Worm (Caenorhabditis elegans) whole organism, mixed stage, embryonic: ENCODE data around the gene mml-1.

Source experiments
- M03D4.4 ChIP-seq: sonication (generic microtip); optimal IDR thresholded peaks from 2 replicates; lab custom pipeline; 2017; ENCODE audit warnings: mild to moderate bottlenecking, missing genetic modification characterization, missing compliant biosample characterization
- blmp-1 ChIP-seq: fragments of 150-350 bp; optimal IDR thresholded peaks from 2 replicates; lab custom pipeline; 2014; ENCODE audit warnings: missing biosample characterization, missing genetic modification characterization
- elt-1 ChIP-seq: sonication (generic microtip); optimal IDR thresholded peaks from 2 replicates; lab custom pipeline; 2017; ENCODE audit warnings: missing genetic modification characterization, mild to moderate bottlenecking, missing compliant biosample characterization, antibody characterized with exemption, moderate library complexity, borderline replicate concordance; ENCODE audit not compliant: insufficient read depth
- elt-3 ChIP-seq: fragments of 150-350 bp; optimal IDR thresholded peaks from 2 replicates; lab custom pipeline; 2014; ENCODE audit warnings: missing biosample characterization, missing genetic modification characterization
- ham-2 ChIP-seq: fragments of 200-800 bp; sonication (Bioruptor generic); optimal IDR thresholded peaks from 2 replicates; lab custom pipeline; 2018; ENCODE audit warnings: mild to moderate bottlenecking, missing genetic modification characterization, missing compliant biosample characterization
- lin-13 ChIP-seq: fragments of 150-350 bp; optimal IDR thresholded peaks from 2 replicates; lab custom pipeline; 2014; ENCODE audit warnings: missing biosample characterization, missing genetic modification characterization
- lin-32 ChIP-seq: fragments of 200-800 bp; sonication (Bioruptor generic); optimal IDR thresholded peaks from 2 replicates; lab custom pipeline; 2018; ENCODE audit warnings: mild to moderate bottlenecking, missing genetic modification characterization, missing compliant biosample characterization
- mab-5 ChIP-seq: fragments of 150-350 bp; optimal IDR thresholded peaks from 2 replicates; lab custom pipeline; 2014; ENCODE audit warnings: missing biosample characterization, missing genetic modification characterization
- nhr-12 ChIP-seq: fragments of 150-350 bp; optimal IDR thresholded peaks from 2 replicates; lab custom pipeline; 2014; ENCODE audit warnings: missing biosample characterization, missing genetic modification characterization
- nhr-76 ChIP-seq: sonication (generic microtip); optimal IDR thresholded peaks from 2 replicates; lab custom pipeline; 2017; ENCODE audit warnings: missing biosample characterization, missing genetic modification characterization
- pha-4 ChIP-seq: fragments of 150-350 bp; optimal IDR thresholded peaks from 2 replicates; lab custom pipeline; 2018; ENCODE audit warnings: missing biosample characterization, missing genetic modification reagents, missing genetic modification characterization
- unc-62 ChIP-seq: fragments of 150-350 bp; optimal IDR thresholded peaks from 2 replicates; lab custom pipeline; 2014; ENCODE audit warnings: missing biosample characterization, missing genetic modification reagents, missing genetic modification characterization
- ztf-11 ChIP-seq: fragments of 150-350 bp; optimal IDR thresholded peaks from 2 replicates; lab custom pipeline; 2014; ENCODE audit warnings: missing biosample characterization, missing genetic modification characterization

DNA sequence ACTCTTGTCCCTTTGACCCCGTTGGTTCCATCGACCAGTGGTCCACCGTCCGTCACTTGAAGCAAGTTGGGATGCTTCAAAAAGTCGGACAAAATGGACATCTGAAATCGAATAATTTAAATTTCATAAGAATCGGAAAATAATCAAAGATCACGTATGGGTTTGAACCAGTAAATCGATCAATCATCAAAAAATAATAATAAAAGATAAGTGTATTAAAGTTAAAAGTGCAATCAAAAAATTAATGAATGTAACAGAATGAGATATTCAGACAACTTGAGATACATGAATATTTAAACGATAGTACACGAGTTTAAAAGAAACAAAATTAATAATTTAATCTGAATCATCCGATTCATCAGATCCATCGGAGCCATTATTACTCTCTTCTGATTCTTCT lies 4.4 kb upstream of the mml-1 start, which contains the start of gene T20B12.7:
- TF ChIP-seq nhr-76 (tag; lab: Kevin White, UChicago) (no peak), nhr-12 (tag; lab: Kevin White, UChicago) (no peak), mab-5 (no peak), unc-62 (no peak), blmp-1 (tag; lab: Kevin White, UChicago) (no peak), elt-3 (tag; lab: Kevin White, UChicago) (no peak), M03D4.4 (tag; lab: Kevin White, UChicago) (no peak), lin-32 (GFP tag; lab: Kevin White, UChicago) (no peak), ztf-11 (no peak), elt-1 (tag; lab: Kevin White, UChicago) (no peak), ham-2 (GFP tag; lab: Kevin White, UChicago) (no peak), pha-4 (tag; lab: Kevin White, UChicago) (no peak), lin-13 (tag; lab: Kevin White, UChicago) (no peak)
